Worm (Caenorhabditis elegans) whole organism, midembryonic: ENCODE measurements around the gene fce-2.

Experiments
- T22C8.4 ChIP-seq: fragments of 200-800 bp; sonication (Bioruptor generic); IDR thresholded peaks from 2 replicates; pipeline ENCODE4 v1.3.6; 2022; ENCODE audit warnings: missing genetic modification characterization, missing compliant biosample characterization
- cog-1 ChIP-seq: sonication (generic microtip); optimal IDR thresholded peaks from 2 replicates; lab custom pipeline; 2016; ENCODE audit warnings: missing genetic modification characterization, missing compliant biosample characterization
- flt-1 ChIP-seq: fragments of 200-800 bp; sonication (Bioruptor generic); IDR thresholded peaks from 2 replicates; pipeline ENCODE4 v1.3.6; 2022; ENCODE audit warnings: missing genetic modification characterization, missing compliant biosample characterization
- klf-2 ChIP-seq: fragments of 200-800 bp; sonication (Bioruptor generic); conservative IDR thresholded peaks from 2 replicates; pipeline ENCODE4 v1.3.6; 2022; ENCODE audit warnings: missing genetic modification reagents, missing genetic modification characterization, missing compliant biosample characterization
- med-1 ChIP-seq: sonication (generic microtip); optimal IDR thresholded peaks from 2 replicates; lab custom pipeline; 2017; ENCODE audit warnings: missing genetic modification characterization, mild to moderate bottlenecking, missing compliant biosample characterization, antibody characterized with exemption, missing genetic modification reagents; ENCODE audit not compliant: insufficient read depth
- ref-1 ChIP-seq: fragments of 200-800 bp; sonication (Bioruptor generic); conservative IDR thresholded peaks from 2 replicates; pipeline ENCODE4 v1.3.6; 2022; ENCODE audit warnings: missing genetic modification reagents, missing genetic modification characterization, missing compliant biosample characterization
- tab-1 ChIP-seq: fragments of 200-800 bp; sonication (Bioruptor generic); IDR thresholded peaks from 2 replicates; pipeline ENCODE4 v1.3.6; 2022; ENCODE audit warnings: missing genetic modification characterization, missing compliant biosample characterization
- ztf-23 ChIP-seq: fragments of 200-800 bp; sonication (Bioruptor generic); IDR thresholded peaks from 2 replicates; pipeline ENCODE4 v1.3.6; 2022; ENCODE audit warnings: missing genetic modification reagents, missing genetic modification characterization, missing compliant biosample characterization
- ztf-29 ChIP-seq: fragments of 200-800 bp; sonication (Bioruptor generic); IDR thresholded peaks from 2 replicates; pipeline ENCODE4 v1.3.6; 2022; ENCODE audit warnings: missing genetic modification reagents, missing genetic modification characterization, missing compliant biosample characterization

Gene fce-2

DNA sequence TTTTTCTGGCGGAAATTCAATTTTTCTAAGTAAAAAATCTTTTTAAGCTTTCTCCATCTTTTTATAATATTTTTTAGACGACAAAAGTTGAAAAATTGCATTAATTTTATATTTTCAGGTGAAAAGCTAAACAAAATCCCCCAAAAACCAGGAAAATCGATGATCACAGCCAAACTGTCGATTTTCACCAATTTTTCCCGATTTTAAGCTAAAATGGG lies at the start of gene fce-2, which contains the start of gene F48F5.8:
fce-2 (plus strand) TSS at position 119 of the 218 bp plus-strand sequence.
F48F5.8 (plus strand) TSS at position 160 of the 218 bp plus-strand sequence.
- no peak for TF ChIP-seq flt-1 (GFP tag; lab: Robert Waterston, UW)
- TF ChIP-seq ztf-29 (GFP tag; lab: Robert Waterston, UW): no peak
- TF ChIP-seq med-1 (GFP tag; lab: Kevin White, UChicago): no peak
- no peak for TF ChIP-seq T22C8.4 (GFP tag; lab: Robert Waterston, UW)
- TF ChIP-seq cog-1 (tag; lab: Kevin White, UChicago): no peak

DNA sequence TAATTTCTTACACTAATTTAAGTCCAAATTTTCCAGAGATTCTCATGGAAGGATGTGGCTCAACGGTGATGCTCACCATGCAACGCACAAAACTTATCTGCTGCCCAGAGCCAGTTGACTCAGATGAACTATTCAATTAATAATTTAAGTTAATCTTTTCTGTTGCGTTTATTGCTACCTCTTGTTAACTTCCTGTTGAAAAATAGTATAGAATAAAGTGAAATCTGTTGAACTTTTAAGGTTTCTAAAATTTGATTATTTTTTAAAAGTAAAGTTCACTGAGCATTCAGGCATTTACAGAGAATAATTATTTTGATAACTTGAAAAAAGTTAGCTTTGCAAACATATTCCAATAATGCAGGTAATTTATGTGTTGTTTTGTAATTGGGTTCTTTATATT lies 49.0 kb upstream of the fce-2 start:
- TF ChIP-seq flt-1 (GFP tag; lab: Robert Waterston, UW) (no peak), klf-2 (GFP tag; lab: Robert Waterston, UW) (no peak)

DNA sequence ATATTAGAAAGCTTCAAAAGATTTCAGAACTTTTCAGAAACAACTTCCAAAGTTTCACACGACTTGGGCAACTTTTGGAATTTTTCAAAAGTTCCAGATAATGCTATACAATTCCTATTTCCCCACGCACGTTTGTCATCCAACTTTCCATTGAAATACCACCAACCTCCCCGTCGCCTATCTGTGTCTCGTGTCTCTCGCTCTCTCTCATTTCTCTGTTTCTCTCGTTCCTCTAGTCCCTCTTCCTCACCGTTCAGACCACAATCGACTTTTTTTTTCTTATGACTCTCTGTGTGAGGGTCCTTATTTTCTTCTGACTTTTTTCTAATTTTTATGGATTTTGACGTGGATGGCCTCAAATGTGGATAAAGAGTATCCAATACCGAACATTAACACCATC lies 44.8 kb upstream of the fce-2 start, which contains the start of gene K02E2.6:
K02E2.6 (plus strand) TSS at position 242 of the 400 bp plus-strand sequence.
- TF ChIP-seq med-1 (GFP tag; lab: Kevin White, UChicago): no peak
- TF ChIP-seq flt-1 (GFP tag; lab: Robert Waterston, UW): no peak
- no peak for TF ChIP-seq cog-1 (tag; lab: Kevin White, UChicago)
- TF ChIP-seq ztf-29 (GFP tag; lab: Robert Waterston, UW): no peak
- TF ChIP-seq T22C8.4 (GFP tag; lab: Robert Waterston, UW): no peak
- no peak for TF ChIP-seq klf-2 (GFP tag; lab: Robert Waterston, UW)
- no peak for TF ChIP-seq ref-1 (GFP tag; lab: Robert Waterston, UW)
- TF ChIP-seq tab-1 (GFP tag; lab: Robert Waterston, UW): no peak
- TF ChIP-seq ztf-23 (GFP tag; lab: Robert Waterston, UW): no peak

DNA sequence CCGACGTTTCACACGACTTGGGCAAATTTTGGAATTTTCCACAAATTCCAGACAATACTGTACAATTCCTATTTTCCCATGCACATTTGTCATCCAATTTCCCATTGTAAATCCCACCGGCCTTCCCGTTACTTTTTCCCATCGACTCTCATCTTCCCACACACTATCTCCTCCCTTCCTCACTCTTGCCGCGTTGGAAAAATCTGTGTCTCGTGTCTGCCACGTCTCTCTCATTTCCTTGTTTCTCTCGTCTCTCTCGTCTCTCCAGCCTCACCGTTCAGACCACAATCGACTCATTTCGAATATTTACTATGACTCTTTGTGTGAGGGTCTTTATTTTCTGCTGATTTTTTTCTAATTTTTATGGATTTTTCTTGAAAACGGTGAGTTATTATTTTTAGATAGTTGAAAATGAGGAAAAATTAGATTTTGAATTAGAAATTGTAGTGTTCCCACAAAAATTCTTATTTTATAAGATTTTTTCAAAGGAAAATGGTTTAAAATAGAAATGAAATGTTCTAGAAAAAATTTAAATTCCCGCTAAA lies 42.0 kb upstream of the fce-2 start, which contains the start of gene K02E2.11:
K02E2.11 (plus strand) TSS at position 251 of the 545 bp plus-strand sequence.
- TF ChIP-seq cog-1 (tag; lab: Kevin White, UChicago) (no peak), med-1 (GFP tag; lab: Kevin White, UChicago) (no peak), tab-1 (GFP tag; lab: Robert Waterston, UW) (no peak), klf-2 (GFP tag; lab: Robert Waterston, UW) (no peak), flt-1 (GFP tag; lab: Robert Waterston, UW) (no peak)

DNA sequence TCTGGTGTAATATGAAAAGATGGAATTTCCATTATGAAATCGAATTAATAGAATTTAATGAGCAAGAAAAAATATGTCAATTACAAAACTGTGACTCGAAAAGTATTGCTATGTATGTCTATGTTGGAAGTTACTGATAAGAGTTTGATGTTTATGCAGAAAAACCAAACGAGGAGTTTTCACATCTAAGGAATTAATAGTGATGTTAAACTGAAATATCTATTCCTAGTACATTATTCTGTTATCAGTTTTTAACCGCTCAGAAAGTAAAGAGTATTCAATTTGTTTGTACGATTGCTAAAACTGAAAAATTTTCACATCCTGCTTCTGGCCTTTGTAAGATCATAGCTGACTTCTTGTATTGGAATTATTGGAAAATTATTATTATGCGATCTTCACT lies 38.2 kb upstream of the fce-2 start, which contains the start of gene K02E2.7:
K02E2.7 (minus strand) TSS at position 101 of the 400 bp plus-strand sequence.
- TF ChIP-seq ztf-23 (GFP tag; lab: Robert Waterston, UW): no peak
- TF ChIP-seq cog-1 (tag; lab: Kevin White, UChicago): no peak
- TF ChIP-seq klf-2 (GFP tag; lab: Robert Waterston, UW): no peak
- no peak for TF ChIP-seq ref-1 (GFP tag; lab: Robert Waterston, UW)
- no peak for TF ChIP-seq tab-1 (GFP tag; lab: Robert Waterston, UW)
- no peak for TF ChIP-seq flt-1 (GFP tag; lab: Robert Waterston, UW)
- no peak for TF ChIP-seq ztf-29 (GFP tag; lab: Robert Waterston, UW)
- TF ChIP-seq med-1 (GFP tag; lab: Kevin White, UChicago): no peak
- no peak for TF ChIP-seq T22C8.4 (GFP tag; lab: Robert Waterston, UW)

DNA sequence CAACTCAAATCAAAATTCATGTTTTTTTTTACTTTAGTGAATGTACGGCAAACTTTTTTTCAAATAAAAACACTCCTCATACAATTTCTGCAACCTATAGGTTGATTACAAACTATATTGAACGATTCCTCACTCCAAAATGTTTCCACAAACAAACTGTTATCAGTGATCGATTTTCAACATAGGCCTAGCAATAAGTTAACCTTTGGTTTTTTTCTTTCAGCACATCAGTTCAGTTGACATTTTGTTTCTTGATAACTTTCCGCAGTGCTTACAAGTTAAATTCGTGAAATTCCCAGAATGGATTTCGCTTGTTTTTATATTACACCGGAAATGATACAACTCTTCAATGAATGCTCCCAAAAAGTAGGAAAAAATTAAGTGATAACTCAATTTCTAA lies 37.7 kb upstream of the fce-2 start, which contains the start of gene F53H2.1:
F53H2.1 (plus strand) TSS at position 301 of the 400 bp plus-strand sequence.
- TF ChIP-seq ztf-29 (GFP tag; lab: Robert Waterston, UW) (no peak), klf-2 (GFP tag; lab: Robert Waterston, UW) (no peak), tab-1 (GFP tag; lab: Robert Waterston, UW) (no peak), med-1 (GFP tag; lab: Kevin White, UChicago) (no peak)

DNA sequence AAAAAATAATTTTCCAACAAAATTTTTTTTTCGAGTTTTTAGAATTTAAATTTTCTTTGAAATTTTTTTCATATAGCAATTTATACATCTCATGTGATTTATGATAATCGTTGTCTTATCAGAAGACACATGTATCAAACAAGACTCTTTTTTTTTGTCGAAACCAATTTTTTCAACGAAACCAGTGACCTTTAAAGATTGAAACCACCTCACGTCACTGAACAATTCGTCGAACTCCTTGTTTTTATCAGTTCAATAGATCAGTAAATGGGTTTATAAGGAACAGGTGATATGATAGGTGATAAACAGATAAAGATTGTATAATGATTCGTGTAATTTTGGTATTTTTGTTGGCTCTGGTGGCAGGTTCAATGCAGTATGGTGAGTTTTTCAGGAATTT lies 31.3 kb upstream of the fce-2 start, which contains the start of gene cnc-7:
cnc-7 (plus strand) TSS at position 301 of the 400 bp plus-strand sequence.
- TF ChIP-seq ztf-23 (GFP tag; lab: Robert Waterston, UW): no peak
- TF ChIP-seq tab-1 (GFP tag; lab: Robert Waterston, UW): no peak
- TF ChIP-seq T22C8.4 (GFP tag; lab: Robert Waterston, UW): no peak
- TF ChIP-seq cog-1 (tag; lab: Kevin White, UChicago): no peak
- TF ChIP-seq med-1 (GFP tag; lab: Kevin White, UChicago): no peak
- TF ChIP-seq klf-2 (GFP tag; lab: Robert Waterston, UW): no peak
- TF ChIP-seq flt-1 (GFP tag; lab: Robert Waterston, UW): no peak
- no peak for TF ChIP-seq ztf-29 (GFP tag; lab: Robert Waterston, UW)
- TF ChIP-seq ref-1 (GFP tag; lab: Robert Waterston, UW): no peak

DNA sequence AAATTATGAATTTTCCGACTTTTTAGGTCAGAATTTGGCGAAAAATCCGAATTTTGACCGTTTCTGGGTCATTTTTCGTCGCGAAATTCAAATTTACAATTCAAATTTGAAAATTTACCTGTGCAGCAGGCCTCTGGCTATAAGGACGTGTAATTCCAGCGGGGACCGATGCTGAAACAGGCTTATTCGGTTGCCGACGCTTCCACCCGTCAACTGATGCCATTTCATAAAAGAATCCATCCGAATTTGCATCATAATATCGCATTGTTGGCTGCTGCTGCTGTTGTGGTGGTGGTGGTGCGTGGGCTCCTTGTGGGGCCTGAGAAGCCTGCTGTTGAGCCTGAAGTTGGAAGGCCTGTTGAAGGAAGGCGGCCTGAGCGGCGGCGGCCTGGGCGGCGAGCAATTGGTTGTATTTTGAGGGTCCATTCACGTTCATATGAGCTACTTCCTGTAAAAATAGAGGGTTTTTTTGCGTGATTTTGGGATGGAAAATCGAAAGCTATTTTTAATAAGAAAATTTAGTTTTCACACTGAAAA lies 25.5 kb upstream of the fce-2 start:
- no peak for TF ChIP-seq ztf-29 (GFP tag; lab: Robert Waterston, UW)
- TF ChIP-seq cog-1 (tag; lab: Kevin White, UChicago): no peak

DNA sequence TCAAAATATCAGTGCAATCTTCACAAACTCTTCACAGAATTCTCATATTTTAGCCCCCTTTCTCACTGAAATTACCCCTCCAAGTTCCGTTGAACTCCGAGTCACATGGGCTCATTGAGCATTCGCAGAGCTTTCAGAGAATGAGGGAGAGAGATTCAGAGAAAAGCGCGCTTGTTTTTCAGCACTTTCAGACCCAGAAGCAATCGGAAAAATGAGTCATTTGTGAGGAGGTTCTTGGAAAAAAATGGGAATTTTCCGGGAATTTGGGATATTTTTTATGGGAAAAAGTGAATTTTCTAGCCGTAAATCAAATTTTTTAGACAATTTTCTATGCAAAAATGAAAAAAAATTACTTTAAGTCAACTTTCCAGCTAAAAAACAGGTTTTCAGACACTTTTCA lies 22.3 kb upstream of the fce-2 start:
- TF ChIP-seq klf-2 (GFP tag; lab: Robert Waterston, UW) (no peak), cog-1 (tag; lab: Kevin White, UChicago) (no peak), flt-1 (GFP tag; lab: Robert Waterston, UW) (no peak)

DNA sequence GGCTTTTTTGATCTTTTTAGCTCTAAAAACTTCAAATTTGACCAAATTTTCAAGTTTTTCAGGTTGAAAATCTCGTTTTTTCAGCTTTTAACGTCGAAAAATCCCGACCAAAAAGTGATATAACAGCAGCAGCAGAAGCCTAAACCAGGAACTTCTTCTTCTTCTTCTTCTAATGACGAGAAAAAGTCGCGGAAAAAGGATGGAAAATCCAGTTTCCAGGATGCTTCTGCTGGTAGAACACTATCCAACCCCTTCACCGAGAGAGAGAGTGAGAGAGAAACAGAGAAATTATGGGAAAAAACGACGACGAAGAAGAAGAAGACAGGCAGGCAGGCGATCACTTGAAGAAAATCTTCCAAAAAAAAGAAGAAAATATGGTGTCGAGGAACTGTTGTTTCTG lies 18.3 kb upstream of the fce-2 start:
- TF ChIP-seq cog-1 (tag; lab: Kevin White, UChicago) (no peak), ztf-23 (GFP tag; lab: Robert Waterston, UW) (no peak), T22C8.4 (GFP tag; lab: Robert Waterston, UW) (no peak), klf-2 (GFP tag; lab: Robert Waterston, UW) (no peak), ref-1 (GFP tag; lab: Robert Waterston, UW) (no peak), tab-1 (GFP tag; lab: Robert Waterston, UW) (no peak), med-1 (GFP tag; lab: Kevin White, UChicago) (no peak), ztf-29 (GFP tag; lab: Robert Waterston, UW) (no peak), flt-1 (GFP tag; lab: Robert Waterston, UW) (no peak)
